Worm (Caenorhabditis elegans) whole organism, midembryonic: ENCODE data around the gene smu-2.

ENCODE experiments used
- T22C8.4 ChIP-seq: fragments of 200-800 bp; sonication (Bioruptor generic); IDR thresholded peaks from 2 replicates; pipeline ENCODE4 v1.3.6; 2022; ENCODE audit warnings: missing genetic modification characterization, missing compliant biosample characterization
- cog-1 ChIP-seq: sonication (generic microtip); optimal IDR thresholded peaks from 2 replicates; lab custom pipeline; 2016; ENCODE audit warnings: missing genetic modification characterization, missing compliant biosample characterization
- flt-1 ChIP-seq: fragments of 200-800 bp; sonication (Bioruptor generic); IDR thresholded peaks from 2 replicates; pipeline ENCODE4 v1.3.6; 2022; ENCODE audit warnings: missing genetic modification characterization, missing compliant biosample characterization
- klf-2 ChIP-seq: fragments of 200-800 bp; sonication (Bioruptor generic); conservative IDR thresholded peaks from 2 replicates; pipeline ENCODE4 v1.3.6; 2022; ENCODE audit warnings: missing genetic modification reagents, missing genetic modification characterization, missing compliant biosample characterization
- tab-1 ChIP-seq: fragments of 200-800 bp; sonication (Bioruptor generic); IDR thresholded peaks from 2 replicates; pipeline ENCODE4 v1.3.6; 2022; ENCODE audit warnings: missing genetic modification characterization, missing compliant biosample characterization
- ztf-23 ChIP-seq: fragments of 200-800 bp; sonication (Bioruptor generic); IDR thresholded peaks from 2 replicates; pipeline ENCODE4 v1.3.6; 2022; ENCODE audit warnings: missing genetic modification reagents, missing genetic modification characterization, missing compliant biosample characterization
- ztf-29 ChIP-seq: fragments of 200-800 bp; sonication (Bioruptor generic); IDR thresholded peaks from 2 replicates; pipeline ENCODE4 v1.3.6; 2022; ENCODE audit warnings: missing genetic modification reagents, missing genetic modification characterization, missing compliant biosample characterization

- TF ChIP-seq flt-1 (GFP tag; lab: Robert Waterston, UW), result no peak
- TF ChIP-seq ztf-29 (GFP tag; lab: Robert Waterston, UW), result no peak
- no peak for TF ChIP-seq tab-1
- no peak for TF ChIP-seq T22C8.4 (GFP tag; lab: Robert Waterston, UW)
- TF ChIP-seq ztf-23 (GFP tag; lab: Robert Waterston, UW), result no peak
- no peak for TF ChIP-seq cog-1 (tag; lab: Kevin White, UChicago)
- no peak for TF ChIP-seq klf-2 (GFP tag; lab: Robert Waterston, UW)
These were observed 35.6 kb upstream of the smu-2 start, which contains the start of the genes C16C8.20 and gldi-6 for ce11 chrII:3446647-3447046.
